Fruit fly (Drosophila melanogaster): ENCODE results near the gene ATPsynCF6.

The ATPsynCF6 gene

DNA sequence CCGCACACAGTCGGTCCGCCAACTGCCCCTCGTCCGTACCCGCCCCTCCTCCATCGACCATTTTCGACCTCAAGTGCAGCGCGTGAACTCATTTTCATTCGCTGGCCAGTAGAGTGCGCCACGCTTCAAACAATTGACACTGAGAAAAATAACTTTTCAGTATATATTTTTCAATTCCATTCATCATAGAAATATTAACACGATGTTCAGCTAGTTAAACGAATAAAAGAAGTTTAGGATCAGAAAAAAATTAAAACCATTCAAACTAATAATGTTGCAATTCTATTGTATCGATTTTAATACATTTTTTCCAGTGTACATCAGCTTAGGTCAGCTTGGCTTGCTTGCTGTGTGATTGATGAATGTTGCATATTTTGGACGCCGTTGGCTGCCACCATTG, 31.0 kb upstream of the ATPsynCF6 start (continued):
- TF ChIP-seq hb (GFP tag; IDR thresholded peaks at IDR 0.05; ENCODE audit: partially characterized antibody): no peak
- no peak for TF ChIP-seq Dip3 (GFP tag; optimal IDR thresholded peaks at IDR 0.05)
- TF ChIP-seq fru (optimal IDR thresholded peaks at IDR 0.05): no peak
- peak; percentile 74 for TF ChIP-seq phol (tag; optimal IDR thresholded peaks at IDR 0.05)
- peak; percentile 70 for TF ChIP-seq Drgx (GFP tag; IDR thresholded peaks at IDR 0.05)
- TF ChIP-seq E2f2 (GFP tag; IDR thresholded peaks at IDR 0.05): peak; percentile 29; the same call in 1 of the 2 replicates
- peak; percentile 39 for TF ChIP-seq CG15696 (tag; optimal IDR thresholded peaks at IDR 0.05)
- peak; percentile 35; the same call in 1 of the 3 replicates for TF ChIP-seq otp (GFP tag; IDR thresholded peaks at IDR 0.05)
- no peak for TF ChIP-seq CG9797 (GFP tag; optimal IDR thresholded peaks at IDR 0.05)
- peak; percentile 38 for TF ChIP-seq CG18262 (tag; optimal IDR thresholded peaks at IDR 0.05)
- no peak for TF ChIP-seq CG11696 (GFP tag; IDR thresholded peaks at IDR 0.05)
- peak; percentile 41 for TF ChIP-seq Chrac-16 (GFP tag; optimal IDR thresholded peaks at IDR 0.05)
- TF ChIP-seq CG11723 (GFP tag; optimal IDR thresholded peaks at IDR 0.05): no peak
- no peak for TF ChIP-seq CG6272 (GFP tag; IDR thresholded peaks at IDR 0.05)
- TF ChIP-seq Med (GFP tag): no peak
- TF ChIP-seq ewg (GFP tag; optimal IDR thresholded peaks at IDR 0.05): peak; percentile 39
- TF ChIP-seq CG6854 (GFP tag; optimal IDR thresholded peaks at IDR 0.05): no peak
- no peak for TF ChIP-seq NfI (GFP tag; optimal IDR thresholded peaks at IDR 0.05)
- no peak for TF ChIP-seq unc-4 (GFP tag; IDR thresholded peaks at IDR 0.05; ENCODE audit: partially characterized antibody)
- no peak for TF ChIP-seq wor (GFP tag; IDR thresholded peaks at IDR 0.05)
- TF ChIP-seq Bdp1 (GFP tag; optimal IDR thresholded peaks at IDR 0.05): no peak
- TF ChIP-seq mirr (GFP tag; optimal IDR thresholded peaks at IDR 0.05): no peak
- TF ChIP-seq slbo (GFP tag; IDR thresholded peaks at IDR 0.05): no peak
- TF ChIP-seq Optix (GFP tag; IDR thresholded peaks at IDR 0.05): no peak
- no peak for TF ChIP-seq kah (GFP tag; optimal IDR thresholded peaks at IDR 0.05)
- TF ChIP-seq aop (GFP tag; IDR thresholded peaks at IDR 0.05): no peak
- TF ChIP-seq CG7987 (GFP tag; optimal IDR thresholded peaks at IDR 0.05): no peak
- no peak for TF ChIP-seq CG1647 (GFP tag; optimal IDR thresholded peaks at IDR 0.05)
- TF ChIP-seq grn (GFP tag; optimal IDR thresholded peaks at IDR 0.05): no peak
- TF ChIP-seq Gsc (GFP tag; IDR thresholded peaks at IDR 0.05): no peak
- TF ChIP-seq CG10565 (GFP tag; optimal IDR thresholded peaks at IDR 0.05): no peak
- TF ChIP-seq Abd-B (GFP tag; optimal IDR thresholded peaks at IDR 0.05): peak; percentile 6
- TF ChIP-seq CG9817 (tag; optimal IDR thresholded peaks at IDR 0.05): peak; percentile 4
- no peak for TF ChIP-seq ranshi (GFP tag; IDR thresholded peaks at IDR 0.05)
- TF ChIP-seq CG11247 (GFP tag; IDR thresholded peaks at IDR 0.05): no peak
- no peak for TF ChIP-seq pfk (GFP tag; optimal IDR thresholded peaks at IDR 0.05)
- TF ChIP-seq CrebB (tag; optimal IDR thresholded peaks at IDR 0.05): no peak
- TF ChIP-seq CG4328 (GFP tag; optimal IDR thresholded peaks at IDR 0.05): no peak
- no peak for TF ChIP-seq CG5245 (GFP tag; optimal IDR thresholded peaks at IDR 0.05)
- peak; percentile 76 for TF ChIP-seq dmrt99B (tag; optimal IDR thresholded peaks at IDR 0.05)
- TF ChIP-seq Pdp1 (GFP tag; optimal IDR thresholded peaks at IDR 0.05): no peak
- peak; percentile 22 to 51 for TF ChIP-seq dpn (GFP tag; optimal IDR thresholded peaks at IDR 0.05)
- no peak for TF ChIP-seq sens-2 (GFP tag; IDR thresholded peaks at IDR 0.05)
- no peak for TF ChIP-seq MTF-1 (GFP tag; optimal IDR thresholded peaks at IDR 0.05; ENCODE audit: borderline replicate concordance)
- no peak for TF ChIP-seq CG13123 (GFP tag; optimal IDR thresholded peaks at IDR 0.05)
- TF ChIP-seq chif (GFP tag; optimal IDR thresholded peaks at IDR 0.05): peak in 1 of 2 experiments; percentile 50
- no peak for TF ChIP-seq D (optimal IDR thresholded peaks at IDR 0.05)
- no peak for TF ChIP-seq D (GFP tag; optimal IDR thresholded peaks at IDR 0.05)
- TF ChIP-seq CG6689 (GFP tag; IDR thresholded peaks at IDR 0.05): 0 out of 2 replicates have a peak, but pooled peaks have one; percentile 28
- no peak for TF ChIP-seq E2f1 (GFP tag; IDR thresholded peaks at IDR 0.05)
- TF ChIP-seq vnd (GFP tag; IDR thresholded peaks at IDR 0.05; ENCODE audit: partially characterized antibody): no peak
- TF ChIP-seq CG10274 (GFP tag; optimal IDR thresholded peaks at IDR 0.05): no peak

Data from whole organism, embryonic.